Worm (Caenorhabditis elegans) whole organism, late embryonic: Measurements from ENCODE around the gene lgc-21.

Experiments
- F13H6.1 ChIP-seq: sonication (generic microtip); optimal IDR thresholded peaks from 2 replicates; lab custom pipeline; 2016; ENCODE audit warnings: missing genetic modification characterization, missing compliant biosample characterization
- ama-1 ChIP-seq: fragments of 150-350 bp; optimal IDR thresholded peaks from 2 replicates; lab custom pipeline; 2014
- ceh-48 ChIP-seq: sonication (generic microtip); optimal IDR thresholded peaks from 2 replicates; lab custom pipeline; 2016; ENCODE audit warnings: missing genetic modification characterization, inconsistent platforms, missing compliant biosample characterization
- ceh-6 ChIP-seq: fragments of 200-800 bp; sonication (Bioruptor generic); optimal IDR thresholded peaks from 2 replicates; lab custom pipeline; 2018; ENCODE audit warnings: mild to moderate bottlenecking, missing genetic modification characterization, missing compliant biosample characterization
- elt-2 ChIP-seq: sonication (generic microtip); optimal IDR thresholded peaks from 2 replicates; lab custom pipeline; 2016; ENCODE audit warnings: missing genetic modification reagents, missing genetic modification characterization, missing compliant biosample characterization
- fkh-6 ChIP-seq: sonication (generic microtip); optimal IDR thresholded peaks from 2 replicates; lab custom pipeline; 2016; ENCODE audit warnings: missing genetic modification characterization, missing compliant biosample characterization
- lim-6 ChIP-seq: sonication (generic microtip); optimal IDR thresholded peaks from 2 replicates; lab custom pipeline; 2016; ENCODE audit warnings: missing genetic modification characterization, missing compliant biosample characterization
- nfya-1 ChIP-seq: sonication (generic microtip); optimal IDR thresholded peaks from 2 replicates; lab custom pipeline; 2017; ENCODE audit warnings: missing genetic modification characterization, mild to moderate bottlenecking, missing compliant biosample characterization, antibody characterized with exemption, moderate library complexity
- pha-4 ChIP-seq: fragments of 150-350 bp; optimal IDR thresholded peaks from 2 replicates; lab custom pipeline; 2018; ENCODE audit warnings: missing biosample characterization, missing genetic modification reagents, missing genetic modification characterization
- pqm-1 ChIP-seq: sonication (generic microtip); optimal IDR thresholded peaks from 2 replicates; lab custom pipeline; 2016; ENCODE audit warnings: missing genetic modification characterization, missing compliant biosample characterization
- sdc-2 ChIP-seq: sonication (generic microtip); optimal IDR thresholded peaks from 2 replicates; lab custom pipeline; 2016; ENCODE audit warnings: missing genotype, missing genetic modification characterization, missing compliant biosample characterization
- tbx-2 ChIP-seq: sonication (generic microtip); optimal IDR thresholded peaks from 2 replicates; lab custom pipeline; 2016; ENCODE audit warnings: missing genetic modification characterization, missing compliant biosample characterization
- unc-86 ChIP-seq: sonication (generic microtip); optimal IDR thresholded peaks from 2 replicates; lab custom pipeline; 2016; ENCODE audit warnings: missing genetic modification characterization, missing compliant biosample characterization

ce11 chrX:14055715-14056114 lies 12.1 kb downstream of the lgc-21 start:
- TF ChIP-seq fkh-6 (no peak), ceh-6 (GFP tag; lab: Kevin White, UChicago) (no peak), ceh-48 (no peak), tbx-2 (tag; lab: Kevin White, UChicago) (no peak), sdc-2 (tag; lab: Kevin White, UChicago) (no peak), pqm-1 (tag; lab: Kevin White, UChicago) (no peak), unc-86 (tag; lab: Kevin White, UChicago) (no peak), elt-2 (no peak), pha-4 (tag; lab: Kevin White, UChicago) (no peak), lim-6 (tag; lab: Kevin White, UChicago) (no peak), ama-1 (lab: Kevin White, UChicago) (no peak), nfya-1 (tag; lab: Kevin White, UChicago) (no peak), F13H6.1 (no peak)
